Worm (Caenorhabditis elegans) whole organism, mixed stage, embryonic: Measurements from ENCODE around the gene mca-1.

Source experiments
- M03D4.4 ChIP-seq: sonication (generic microtip); optimal IDR thresholded peaks from 2 replicates; lab custom pipeline; 2017; ENCODE audit warnings: mild to moderate bottlenecking, missing genetic modification characterization, missing compliant biosample characterization
- bed-3 ChIP-seq: fragments of 200-800 bp; sonication (Bioruptor generic); optimal IDR thresholded peaks from 3 replicates; lab custom pipeline; 2018; ENCODE audit warnings: mild to moderate bottlenecking, missing genetic modification characterization, moderate library complexity, missing compliant biosample characterization
- blmp-1 ChIP-seq: fragments of 150-350 bp; optimal IDR thresholded peaks from 2 replicates; lab custom pipeline; 2014; ENCODE audit warnings: missing biosample characterization, missing genetic modification characterization
- ceh-39 ChIP-seq: fragments of 150-350 bp; optimal IDR thresholded peaks from 2 replicates; lab custom pipeline; 2014; ENCODE audit warnings: missing biosample characterization, missing genetic modification characterization
- ceh-43 ChIP-seq: fragments of 200-800 bp; sonication (Bioruptor generic); optimal IDR thresholded peaks from 2 replicates; lab custom pipeline; 2018; ENCODE audit warnings: mild to moderate bottlenecking, missing genetic modification characterization, moderate library complexity, missing compliant biosample characterization
- ceh-83 ChIP-seq: fragments of 200-800 bp; sonication (Bioruptor generic); optimal IDR thresholded peaks from 2 replicates; lab custom pipeline; 2018; ENCODE audit warnings: mild to moderate bottlenecking, missing genetic modification characterization, missing compliant biosample characterization
- ces-1 ChIP-seq: fragments of 150-350 bp; optimal IDR thresholded peaks from 2 replicates; lab custom pipeline; 2014; ENCODE audit warnings: missing biosample characterization, missing genetic modification reagents, missing genetic modification characterization
- cnd-1 ChIP-seq: fragments of 200-800 bp; sonication (Bioruptor generic); optimal IDR thresholded peaks from 2 replicates; lab custom pipeline; 2018; ENCODE audit warnings: mild to moderate bottlenecking, missing genetic modification characterization, missing compliant biosample characterization
- drap-1 ChIP-seq: fragments of 200-800 bp; sonication (Bioruptor generic); optimal IDR thresholded peaks from 3 replicates; lab custom pipeline; 2018; ENCODE audit warnings: mild to moderate bottlenecking, missing genetic modification characterization, missing compliant biosample characterization
- elt-1 ChIP-seq: sonication (generic microtip); optimal IDR thresholded peaks from 2 replicates; lab custom pipeline; 2017; ENCODE audit warnings: missing genetic modification characterization, mild to moderate bottlenecking, missing compliant biosample characterization, antibody characterized with exemption, moderate library complexity, borderline replicate concordance; ENCODE audit not compliant: insufficient read depth
- elt-3 ChIP-seq: fragments of 150-350 bp; optimal IDR thresholded peaks from 2 replicates; lab custom pipeline; 2014; ENCODE audit warnings: missing biosample characterization, missing genetic modification characterization
- flh-1 ChIP-seq: fragments of 200-800 bp; sonication (Bioruptor generic); optimal IDR thresholded peaks from 2 replicates; lab custom pipeline; 2018; ENCODE audit warnings: mild to moderate bottlenecking, missing genetic modification characterization, moderate library complexity, missing compliant biosample characterization
- ham-2 ChIP-seq: fragments of 200-800 bp; sonication (Bioruptor generic); optimal IDR thresholded peaks from 2 replicates; lab custom pipeline; 2018; ENCODE audit warnings: mild to moderate bottlenecking, missing genetic modification characterization, missing compliant biosample characterization
- hlh-1 ChIP-seq: fragments of 150-350 bp; optimal IDR thresholded peaks from 2 replicates; lab custom pipeline; 2014; ENCODE audit warnings: missing biosample characterization, missing genetic modification reagents, missing genetic modification characterization
- lin-13 ChIP-seq: fragments of 150-350 bp; optimal IDR thresholded peaks from 2 replicates; lab custom pipeline; 2014; ENCODE audit warnings: missing biosample characterization, missing genetic modification characterization
- lin-32 ChIP-seq: fragments of 200-800 bp; sonication (Bioruptor generic); optimal IDR thresholded peaks from 2 replicates; lab custom pipeline; 2018; ENCODE audit warnings: mild to moderate bottlenecking, missing genetic modification characterization, missing compliant biosample characterization
- lsy-2 ChIP-seq: fragments of 150-350 bp; optimal IDR thresholded peaks from 2 replicates; lab custom pipeline; 2014; ENCODE audit warnings: missing biosample characterization, missing genetic modification characterization
- mab-5 ChIP-seq: fragments of 150-350 bp; optimal IDR thresholded peaks from 2 replicates; lab custom pipeline; 2014; ENCODE audit warnings: missing biosample characterization, missing genetic modification characterization
- mep-1 ChIP-seq: fragments of 150-350 bp; optimal IDR thresholded peaks from 2 replicates; lab custom pipeline; 2017; ENCODE audit warnings: missing biosample characterization, missing genetic modification reagents, missing genetic modification characterization, inconsistent platforms
- mls-2 ChIP-seq: sonication (generic microtip); optimal IDR thresholded peaks from 2 replicates; lab custom pipeline; 2016; ENCODE audit warnings: mild to moderate bottlenecking, missing genetic modification characterization, moderate library complexity, missing compliant biosample characterization
- nhr-12 ChIP-seq: fragments of 150-350 bp; optimal IDR thresholded peaks from 2 replicates; lab custom pipeline; 2014; ENCODE audit warnings: missing biosample characterization, missing genetic modification characterization
- nhr-2 ChIP-seq: fragments of 150-350 bp; optimal IDR thresholded peaks from 2 replicates; lab custom pipeline; 2014; ENCODE audit warnings: missing biosample characterization, missing genetic modification characterization
- nhr-237 ChIP-seq: fragments of 150-350 bp; optimal IDR thresholded peaks from 2 replicates; lab custom pipeline; 2014; ENCODE audit warnings: missing biosample characterization, missing genetic modification characterization
- nhr-28 ChIP-seq: fragments of 150-350 bp; optimal IDR thresholded peaks from 2 replicates; lab custom pipeline; 2014; ENCODE audit warnings: missing biosample characterization, missing genetic modification characterization
- nhr-76 ChIP-seq: sonication (generic microtip); optimal IDR thresholded peaks from 2 replicates; lab custom pipeline; 2017; ENCODE audit warnings: missing biosample characterization, missing genetic modification characterization
- pha-4 ChIP-seq: fragments of 150-350 bp; optimal IDR thresholded peaks from 2 replicates; lab custom pipeline; 2018; ENCODE audit warnings: missing biosample characterization, missing genetic modification reagents, missing genetic modification characterization
- sem-2 ChIP-seq: fragments of 200-800 bp; sonication (Bioruptor generic); optimal IDR thresholded peaks from 2 replicates; lab custom pipeline; 2018; ENCODE audit warnings: mild to moderate bottlenecking, missing genetic modification characterization, missing compliant biosample characterization
- snpc-4 ChIP-seq: fragments of 150-350 bp; optimal IDR thresholded peaks from 2 replicates; lab custom pipeline; 2014; ENCODE audit warnings: missing biosample characterization, missing genetic modification characterization
- tbx-8 ChIP-seq: fragments of 200-800 bp; sonication (Bioruptor generic); optimal IDR thresholded peaks from 2 replicates; lab custom pipeline; 2018; ENCODE audit warnings: mild to moderate bottlenecking, missing genetic modification characterization, moderate library complexity, missing compliant biosample characterization
- unc-120 ChIP-seq: sonication (generic microtip); optimal IDR thresholded peaks from 2 replicates; lab custom pipeline; 2017; ENCODE audit warnings: missing genetic modification characterization, missing compliant biosample characterization; ENCODE audit not compliant: poor library complexity, severe bottlenecking
- unc-39 ChIP-seq: fragments of 150-350 bp; optimal IDR thresholded peaks from 2 replicates; lab custom pipeline; 2014; ENCODE audit warnings: missing biosample characterization, missing genetic modification characterization
- unc-62 ChIP-seq: fragments of 150-350 bp; optimal IDR thresholded peaks from 2 replicates; lab custom pipeline; 2014; ENCODE audit warnings: missing biosample characterization, missing genetic modification reagents, missing genetic modification characterization
- zip-8 ChIP-seq: fragments of 150-350 bp; optimal IDR thresholded peaks from 2 replicates; lab custom pipeline; 2014; ENCODE audit warnings: missing biosample characterization, missing genetic modification characterization
- ztf-11 ChIP-seq: fragments of 150-350 bp; optimal IDR thresholded peaks from 2 replicates; lab custom pipeline; 2014; ENCODE audit warnings: missing biosample characterization, missing genetic modification characterization

Gene mca-1

ce11 chrIV:9671001-9671652 lies 36.4 kb upstream of the mca-1 start:
- TF ChIP-seq elt-1 (tag; lab: Kevin White, UChicago) (no peak), hlh-1 (peak; percentile 7)
- TF ChIP-seq, all 35 proteins: peak for 1

- TF ChIP-seq lin-32 (GFP tag; lab: Kevin White, UChicago): no peak
- TF ChIP-seq unc-120 (tag; lab: Kevin White, UChicago): no peak
- TF ChIP-seq lin-13 (tag; lab: Kevin White, UChicago): no peak
- no peak for TF ChIP-seq M03D4.4 (tag; lab: Kevin White, UChicago)
- TF ChIP-seq, all 35 proteins: peak for 0
These were observed 35.2 kb upstream of the mca-1 start for ce11 chrIV:9669969-9670368.

DNA sequence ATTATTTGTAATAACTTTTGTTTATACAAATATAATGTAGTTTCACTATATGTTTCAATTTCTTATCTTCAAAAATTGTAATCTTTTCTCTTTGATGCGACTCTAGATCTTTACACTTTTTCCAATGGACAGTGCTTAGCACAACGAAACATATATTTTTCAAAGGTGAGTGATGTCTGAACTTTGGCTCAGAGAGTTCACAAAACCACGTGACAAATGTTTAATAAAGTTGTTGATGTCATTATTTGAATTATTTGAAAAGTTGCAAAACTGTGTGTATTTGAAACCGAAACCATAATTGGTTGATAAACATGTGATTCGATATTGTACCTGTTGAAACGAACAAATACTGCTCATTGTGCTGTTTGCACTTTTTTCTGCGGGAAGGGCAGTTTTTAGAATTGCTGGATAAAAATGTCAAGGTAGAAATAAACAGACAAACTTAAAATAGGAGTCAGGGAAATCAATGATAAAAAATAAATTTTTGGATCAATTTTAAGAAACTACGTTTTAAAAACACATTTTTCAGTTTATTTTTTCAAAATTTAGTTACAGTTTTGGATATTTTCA lies 33.4 kb upstream of the mca-1 start:
- no peak for TF ChIP-seq mab-5 (tag; lab: Kevin White, UChicago)
- no peak for TF ChIP-seq nhr-12 (tag; lab: Kevin White, UChicago)
- TF ChIP-seq, all 35 proteins: peak for 0

ce11 chrIV:9667084-9667483 lies 32.3 kb upstream of the mca-1 start:
- TF ChIP-seq mep-1 (tag; lab: Kevin White, UChicago): no peak
- TF ChIP-seq blmp-1 (tag; lab: Kevin White, UChicago): no peak
- TF ChIP-seq ceh-39 (tag; lab: Kevin White, UChicago): peak; percentile 24
- no peak for TF ChIP-seq nhr-28
- no peak for TF ChIP-seq unc-39
- no peak for TF ChIP-seq mab-5 (tag; lab: Kevin White, UChicago)
- no peak for TF ChIP-seq nhr-12 (tag; lab: Kevin White, UChicago)
- no peak for TF ChIP-seq ceh-83
- TF ChIP-seq M03D4.4 (tag; lab: Kevin White, UChicago): no peak
- TF ChIP-seq cnd-1 (tag; lab: Kevin White, UChicago): no peak
- TF ChIP-seq ham-2 (GFP tag; lab: Kevin White, UChicago): no peak
- peak; percentile 53 for TF ChIP-seq nhr-237
- peak; percentile 50 for TF ChIP-seq pha-4 (tag; lab: Kevin White, UChicago)
- TF ChIP-seq lin-32 (GFP tag; lab: Kevin White, UChicago): no peak
- TF ChIP-seq hlh-1: no peak
- no peak for TF ChIP-seq sem-2 (GFP tag; lab: Kevin White, UChicago)
- no peak for TF ChIP-seq flh-1
- no peak for TF ChIP-seq ztf-11
- peak; percentile 78 for TF ChIP-seq elt-1 (tag; lab: Kevin White, UChicago)
- TF ChIP-seq tbx-8: no peak
- TF ChIP-seq nhr-76: no peak
- TF ChIP-seq bed-3 (GFP tag; lab: Kevin White, UChicago): no peak
- peak; percentile 40 for TF ChIP-seq unc-62 (GFP tag; lab: Kevin White, UChicago)
- TF ChIP-seq ceh-43: no peak
- TF ChIP-seq nhr-2 (tag; lab: Kevin White, UChicago): no peak
- TF ChIP-seq elt-3 (tag; lab: Kevin White, UChicago): peak; percentile 4
- no peak for TF ChIP-seq snpc-4 (tag; lab: Kevin White, UChicago)
- no peak for TF ChIP-seq drap-1 (GFP tag; lab: Kevin White, UChicago)
- TF ChIP-seq lsy-2 (tag; lab: Kevin White, UChicago): peak; percentile 27
- no peak for TF ChIP-seq mls-2 (tag; lab: Kevin White, UChicago)
- no peak for TF ChIP-seq zip-8 (tag; lab: Kevin White, UChicago)
- no peak for TF ChIP-seq ces-1
- TF ChIP-seq lin-13 (tag; lab: Kevin White, UChicago): no peak
- TF ChIP-seq, all 35 proteins: peak for 7
